Worm (Caenorhabditis elegans) whole organism, early embryonic: Measurements from ENCODE around the gene hlh-19.

ENCODE experiments used
- B0310.2 ChIP-seq: sonication (generic microtip); optimal IDR thresholded peaks from 2 replicates; lab custom pipeline; 2016; ENCODE audit warnings: mild to moderate bottlenecking, missing genetic modification characterization, missing compliant biosample characterization
- F13C5.2 ChIP-seq: sonication (generic microtip); optimal IDR thresholded peaks from 2 replicates; lab custom pipeline; 2017; ENCODE audit warnings: mild to moderate bottlenecking, missing genetic modification characterization, inconsistent platforms, missing compliant biosample characterization
- aly-1 ChIP-seq: sonication (generic microtip); optimal IDR thresholded peaks from 2 replicates; lab custom pipeline; 2016; ENCODE audit warnings: missing genetic modification characterization, missing compliant biosample characterization
- ama-1 ChIP-seq: fragments of 150-350 bp; optimal IDR thresholded peaks from 2 replicates; lab custom pipeline; 2014
- ceh-13 ChIP-seq: fragments of 200-800 bp; sonication (Bioruptor generic); optimal IDR thresholded peaks from 2 replicates; lab custom pipeline; 2018; ENCODE audit warnings: mild to moderate bottlenecking, missing genetic modification characterization, missing compliant biosample characterization
- ceh-36 ChIP-seq: sonication (generic microtip); optimal IDR thresholded peaks from 2 replicates; lab custom pipeline; 2016; ENCODE audit warnings: missing genetic modification characterization, inconsistent platforms, missing compliant biosample characterization
- ets-7 ChIP-seq: sonication (generic microtip); optimal IDR thresholded peaks from 2 replicates; lab custom pipeline; 2016; ENCODE audit warnings: missing genotype, missing genetic modification characterization, missing compliant biosample characterization
- flt-1 ChIP-seq: fragments of 200-800 bp; sonication (Bioruptor generic); IDR thresholded peaks from 2 replicates; pipeline ENCODE4 v1.3.6; 2022; ENCODE audit warnings: missing genetic modification characterization, missing compliant biosample characterization
- hmbx-1 ChIP-seq: sonication (generic microtip); optimal IDR thresholded peaks from 2 replicates; lab custom pipeline; 2016; ENCODE audit warnings: mild to moderate bottlenecking, missing genetic modification characterization, missing compliant biosample characterization
- hmg-4 ChIP-seq: fragments of 200-800 bp; sonication (Bioruptor generic); optimal IDR thresholded peaks from 2 replicates; lab custom pipeline; 2018; ENCODE audit warnings: mild to moderate bottlenecking, missing genetic modification characterization, missing compliant biosample characterization
- hnd-1 ChIP-seq: sonication (generic microtip); optimal IDR thresholded peaks from 2 replicates; lab custom pipeline; 2016; ENCODE audit warnings: missing genetic modification characterization, missing compliant biosample characterization
- pes-1 ChIP-seq: fragments of 200-800 bp; sonication (Bioruptor generic); IDR thresholded peaks from 2 replicates; pipeline ENCODE4 v1.3.6; 2022; ENCODE audit warnings: missing genetic modification reagents, missing genetic modification characterization, missing compliant biosample characterization
- scrt-1 ChIP-seq: fragments of 200-800 bp; sonication (Bioruptor generic); IDR thresholded peaks from 2 replicates; pipeline ENCODE4 v1.3.6; 2022; ENCODE audit warnings: missing genetic modification characterization, missing compliant biosample characterization
- sea-1 ChIP-seq: fragments of 200-800 bp; sonication (Bioruptor generic); conservative IDR thresholded peaks from 2 replicates; pipeline ENCODE4 v1.3.6; 2022; ENCODE audit warnings: missing genetic modification characterization, missing compliant biosample characterization
- tbx-11 ChIP-seq: fragments of 200-800 bp; sonication (Bioruptor generic); IDR thresholded peaks from 2 replicates; pipeline ENCODE4 v1.3.6; 2022; ENCODE audit warnings: missing genetic modification characterization, missing compliant biosample characterization
- tbx-37 ChIP-seq: fragments of 200-800 bp; sonication (Bioruptor generic); conservative IDR thresholded peaks from 2 replicates; pipeline ENCODE4 v1.3.6; 2022; ENCODE audit warnings: missing genetic modification reagents, missing genetic modification characterization, missing compliant biosample characterization
- tra-4 ChIP-seq: sonication (generic microtip); optimal IDR thresholded peaks from 2 replicates; lab custom pipeline; 2017; ENCODE audit warnings: missing genetic modification characterization, missing compliant biosample characterization

Gene hlh-19

DNA sequence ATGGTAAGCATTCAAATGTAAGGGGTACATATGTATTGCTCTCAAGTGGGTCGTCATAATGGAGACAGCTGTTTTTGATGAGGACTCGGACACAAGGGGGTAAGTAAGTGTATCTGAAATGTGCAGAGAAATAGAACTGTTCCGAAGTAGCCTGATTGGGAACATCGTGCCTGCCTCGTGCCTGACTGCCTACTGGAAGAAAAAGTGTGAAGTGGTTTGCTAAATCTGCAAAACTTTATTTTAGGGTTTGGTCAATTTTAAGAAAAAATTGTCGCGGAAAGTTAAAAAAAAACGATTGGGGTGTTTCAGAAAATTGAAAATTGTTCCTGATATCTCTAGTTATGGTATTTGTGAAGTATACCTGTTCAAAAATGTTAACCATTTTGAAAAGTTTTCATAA lies at the start of gene hlh-19:
Gene hlh-19 (minus strand): TSS at position 101 of the 400 bp plus-strand sequence.
- TF ChIP-seq ceh-36 (no peak), F13C5.2 (no peak), flt-1 (GFP tag; lab: Robert Waterston, UW) (no peak), ceh-13 (no peak), aly-1 (tag; lab: Kevin White, UChicago) (no peak), B0310.2 (tag; lab: Kevin White, UChicago) (no peak), sea-1 (no peak), pes-1 (GFP tag; lab: Robert Waterston, UW) (no peak), tra-4 (no peak), hmg-4 (GFP tag; lab: Kevin White, UChicago) (no peak), tbx-11 (GFP tag; lab: Robert Waterston, UW) (no peak), hnd-1 (no peak), tbx-37 (GFP tag; lab: Robert Waterston, UW) (no peak), hmbx-1 (no peak), scrt-1 (GFP tag; lab: Robert Waterston, UW) (no peak), ama-1 (lab: Kevin White, UChicago) (no peak)

ce11 chrX:601860-602259 lies 44.8 kb upstream of the hlh-19 start, which contains the start of gene F13C5.1:
Gene F13C5.1 (plus strand): TSS chrX:602160.
- TF ChIP-seq tra-4: no peak
- no peak for TF ChIP-seq hmg-4 (GFP tag; lab: Kevin White, UChicago)
- no peak for TF ChIP-seq hmbx-1
- no peak for TF ChIP-seq ets-7
- no peak for TF ChIP-seq aly-1 (tag; lab: Kevin White, UChicago)
- TF ChIP-seq ceh-13: no peak

- TF ChIP-seq flt-1 (GFP tag; lab: Robert Waterston, UW): 0 out of 2 replicates have a peak, but pooled peaks have one; percentile 8
- peak; percentile 86 for TF ChIP-seq hmg-4 (GFP tag; lab: Kevin White, UChicago)
- peak; percentile 73 for TF ChIP-seq aly-1 (tag; lab: Kevin White, UChicago)
- peak; percentile 94 for TF ChIP-seq F13C5.2
- TF ChIP-seq hnd-1: no peak
Observed at ce11 chrX:601340-601757, 44.3 kb upstream of the hlh-19 start.

- TF ChIP-seq aly-1 (tag; lab: Kevin White, UChicago) (no peak), tbx-11 (GFP tag; lab: Robert Waterston, UW) (no peak), hnd-1 (no peak), flt-1 (GFP tag; lab: Robert Waterston, UW) (no peak)
Observed at ce11 chrX:600671-601070, 43.6 kb upstream of the hlh-19 start.

DNA sequence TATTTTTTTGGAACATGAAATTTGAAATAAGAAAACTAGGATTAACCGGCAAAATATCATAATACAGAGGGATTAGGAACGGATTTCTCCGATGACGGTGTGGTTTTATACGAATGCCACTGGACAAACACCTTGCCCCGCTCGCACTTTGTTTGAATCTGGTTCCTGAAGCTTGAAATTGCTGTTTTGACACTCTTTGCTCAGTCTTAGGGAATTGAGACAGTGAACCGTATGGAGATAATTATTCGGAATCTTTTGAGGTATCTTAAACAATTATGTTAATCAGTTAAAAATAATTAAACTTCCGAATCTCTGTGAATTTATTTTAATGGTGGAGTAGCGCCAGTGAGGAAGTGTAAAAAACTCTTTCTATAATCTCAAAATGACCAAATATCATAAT lies 42.4 kb upstream of the hlh-19 start, which contains the start of gene F13C5.3:
Gene F13C5.3 (minus strand): TSS at position 101 of the 400 bp plus-strand sequence.
- peak; percentile 41 for TF ChIP-seq ceh-36
- TF ChIP-seq tbx-37 (GFP tag; lab: Robert Waterston, UW): no peak
- no peak for TF ChIP-seq tbx-11 (GFP tag; lab: Robert Waterston, UW)
- no peak for TF ChIP-seq hmg-4 (GFP tag; lab: Kevin White, UChicago)
- no peak for TF ChIP-seq aly-1 (tag; lab: Kevin White, UChicago)
- no peak for TF ChIP-seq B0310.2 (tag; lab: Kevin White, UChicago)
- no peak for TF ChIP-seq flt-1 (GFP tag; lab: Robert Waterston, UW)

DNA sequence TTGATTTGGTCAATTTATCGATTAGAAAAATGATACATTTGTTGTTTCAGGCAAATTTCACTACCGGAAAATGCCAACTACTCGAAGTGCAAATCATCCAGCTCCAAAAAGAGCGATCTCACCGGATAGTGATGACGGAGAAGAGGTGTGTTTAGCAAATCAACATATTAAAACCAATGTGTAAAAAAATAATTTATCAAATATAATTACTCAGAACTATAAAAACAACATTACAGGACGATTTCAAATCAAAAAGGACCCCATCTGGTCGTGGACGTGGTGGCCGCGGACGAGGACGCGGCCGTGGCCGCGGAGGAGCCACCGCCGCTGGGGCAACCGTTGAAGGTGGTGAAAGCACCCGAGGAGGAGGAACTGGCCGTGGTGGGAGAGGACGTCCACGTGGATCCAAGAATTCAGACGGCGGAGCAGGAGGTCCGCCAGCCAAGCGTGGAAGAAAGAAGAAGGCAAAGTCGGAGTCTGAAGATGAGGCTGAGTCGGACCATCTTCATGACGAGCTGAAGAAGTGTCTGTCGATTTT lies 36.9 kb upstream of the hlh-19 start, which contains the start of gene F13C5.2:
Gene F13C5.2 (plus strand): TSS at position 51 of the 538 bp plus-strand sequence.
- no peak for TF ChIP-seq ceh-36

DNA sequence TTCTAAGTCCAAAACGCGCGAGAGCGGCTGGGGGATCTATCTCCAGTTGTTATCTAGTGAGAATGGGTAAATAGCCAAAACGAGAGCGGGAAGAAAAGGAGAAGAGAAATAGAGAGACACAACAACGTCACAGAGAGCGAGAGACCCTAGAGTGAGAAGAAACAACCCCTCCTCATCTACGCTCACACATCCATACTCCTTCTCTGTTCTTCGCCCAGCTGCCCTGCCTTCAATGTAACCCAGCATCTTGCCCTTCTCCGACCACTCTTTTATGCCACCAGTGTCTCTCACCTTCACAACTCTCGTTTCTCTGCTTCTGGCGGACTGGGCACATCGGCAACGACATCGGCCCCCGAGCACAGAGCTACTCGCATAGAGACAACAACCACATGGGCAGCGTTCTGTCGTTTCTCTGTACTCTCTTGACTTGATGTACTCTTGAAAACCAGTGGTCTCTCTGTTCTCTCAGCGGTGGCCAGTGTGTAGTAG lies 36.2 kb upstream of the hlh-19 start:
- no peak for TF ChIP-seq ets-7
- peak; percentile 96 for TF ChIP-seq hmg-4 (GFP tag; lab: Kevin White, UChicago)
- no peak for TF ChIP-seq flt-1 (GFP tag; lab: Robert Waterston, UW)
- TF ChIP-seq scrt-1 (GFP tag; lab: Robert Waterston, UW): peak; percentile 50; the same call in 1 of the 2 replicates
- peak; percentile 78 for TF ChIP-seq aly-1 (tag; lab: Kevin White, UChicago)
- 0 out of 2 replicates have a peak, but pooled peaks have one; percentile 25 for TF ChIP-seq pes-1 (GFP tag; lab: Robert Waterston, UW)
- TF ChIP-seq ceh-13: no peak
- no peak for TF ChIP-seq ama-1 (lab: Kevin White, UChicago)
- TF ChIP-seq ceh-36: no peak
- TF ChIP-seq F13C5.2: peak; percentile 99

ce11 chrX:591056-591455 lies 34.0 kb upstream of the hlh-19 start:
- TF ChIP-seq tbx-37 (GFP tag; lab: Robert Waterston, UW): no peak
- TF ChIP-seq ets-7: no peak
- TF ChIP-seq pes-1 (GFP tag; lab: Robert Waterston, UW): no peak
- TF ChIP-seq aly-1 (tag; lab: Kevin White, UChicago): no peak
- no peak for TF ChIP-seq tra-4

DNA sequence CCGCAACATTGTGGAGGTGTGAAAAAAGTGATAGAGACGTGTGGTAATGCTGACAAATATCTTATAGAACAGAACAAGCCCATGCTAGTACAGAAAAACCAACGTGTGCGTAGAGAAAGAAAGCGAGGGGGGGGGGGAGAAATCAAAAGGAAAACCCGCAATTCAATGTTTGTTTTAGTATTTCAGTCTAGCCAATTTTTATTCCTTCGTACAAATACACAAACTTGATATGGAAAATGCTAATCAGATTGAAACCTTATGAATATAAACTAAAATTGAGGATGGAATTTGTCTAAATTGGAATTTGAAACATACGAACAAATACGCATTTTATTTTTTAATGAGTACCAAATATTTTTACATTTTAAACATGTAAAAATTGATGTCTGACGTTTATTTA lies 30.7 kb upstream of the hlh-19 start, which contains the start of gene mrp-1:
Gene mrp-1 (minus strand): TSS at position 101 of the 400 bp plus-strand sequence.
- TF ChIP-seq hnd-1 (no peak), aly-1 (tag; lab: Kevin White, UChicago) (no peak), ama-1 (lab: Kevin White, UChicago) (no peak), ets-7 (no peak), tra-4 (no peak), sea-1 (no peak), tbx-11 (GFP tag; lab: Robert Waterston, UW) (no peak), F13C5.2 (no peak), scrt-1 (GFP tag; lab: Robert Waterston, UW) (no peak), hmg-4 (GFP tag; lab: Kevin White, UChicago) (no peak), ceh-13 (no peak), hmbx-1 (no peak), ceh-36 (no peak), tbx-37 (GFP tag; lab: Robert Waterston, UW) (no peak), pes-1 (GFP tag; lab: Robert Waterston, UW) (no peak), B0310.2 (tag; lab: Kevin White, UChicago) (no peak), flt-1 (GFP tag; lab: Robert Waterston, UW) (no peak)
